Worm (Caenorhabditis elegans) whole organism, L4 larva: ENCODE results near the gene C08F8.3.
A peak's percentile ranks its signal among the peaks of the same experiment; 100 is the strongest.
"Not testable (repeated sequence)": the region's sequence is repeated elsewhere in the genome, so short reads cannot be mapped to it uniquely, and the experiment has no call there.

ENCODE experiments used
- D1046.2 ChIP-seq: fragments of 200-800 bp; sonication (Bioruptor generic); IDR thresholded peaks from 2 replicates; pipeline ENCODE4 v1.3.6; 2022; ENCODE audit warnings: missing genetic modification characterization, missing compliant biosample characterization
- F10B5.3 ChIP-seq: sonication (generic microtip); optimal IDR thresholded peaks from 2 replicates; lab custom pipeline; 2016; ENCODE audit warnings: mild to moderate bottlenecking, missing genetic modification characterization, missing compliant biosample characterization
- R02D3.7 ChIP-seq: fragments of 150-350 bp; sonication (generic microtip); optimal IDR thresholded peaks from 3 replicates; lab custom pipeline; 2014; ENCODE audit warnings: missing biosample characterization, missing genetic modification characterization
- ZK337.2 ChIP-seq: fragments of 200-800 bp; sonication (Bioruptor generic); IDR thresholded peaks from 2 replicates; pipeline ENCODE4 v1.3.6; 2022; ENCODE audit warnings: missing genetic modification reagents, missing genetic modification characterization, missing compliant biosample characterization
- ZK546.5 ChIP-seq, 2 experiments: sonication (generic microtip); optimal IDR thresholded peaks; 2 replicates each; lab custom pipeline; 2017; ENCODE audit warnings: missing biosample characterization in 2 of 2, missing genetic modification characterization in 2 of 2
- aha-1 ChIP-seq: fragments of 150-350 bp; peaks from one replicate; lab custom pipeline; 2014; ENCODE audit warnings: missing biosample characterization, missing genetic modification characterization
- aly-2 ChIP-seq: sonication (generic microtip); optimal IDR thresholded peaks from 2 replicates; lab custom pipeline; 2018; ENCODE audit warnings: missing biosample characterization, missing genetic modification characterization
- ama-1 ChIP-seq: fragments of 150-350 bp; optimal IDR thresholded peaks from 2 replicates; lab custom pipeline; 2014; ENCODE audit warnings: inconsistent platforms, mixed read lengths
- ceh-20 ChIP-seq: fragments of 200-800 bp; sonication (Bioruptor generic); IDR thresholded peaks from 2 replicates; pipeline ENCODE4 v1.3.6; 2022; ENCODE audit warnings: missing genetic modification reagents, missing genetic modification characterization, missing compliant biosample characterization
- ceh-44 ChIP-seq: fragments of 200-800 bp; sonication (Bioruptor generic); IDR thresholded peaks from 2 replicates; pipeline ENCODE4 v1.3.6; 2022; ENCODE audit warnings: missing genetic modification reagents, missing genetic modification characterization, missing compliant biosample characterization
- dmd-6 ChIP-seq: fragments of 200-800 bp; sonication (Bioruptor generic); IDR thresholded peaks from 2 replicates; pipeline ENCODE4 v1.3.6; 2022; ENCODE audit warnings: missing genetic modification reagents, missing genetic modification characterization, missing compliant biosample characterization
- dpl-1 ChIP-seq: fragments of 150-350 bp; optimal IDR thresholded peaks from 2 replicates; lab custom pipeline; 2014; ENCODE audit warnings: missing biosample characterization, missing genetic modification reagents, missing genetic modification characterization
- egl-43 ChIP-seq: fragments of 200-800 bp; sonication (Bioruptor generic); IDR thresholded peaks from 2 replicates; pipeline ENCODE4 v1.3.6; 2022; ENCODE audit warnings: missing genetic modification reagents, missing genetic modification characterization, missing compliant biosample characterization
- gei-8 ChIP-seq: fragments of 200-800 bp; sonication (Bioruptor generic); optimal IDR thresholded peaks from 2 replicates; lab custom pipeline; 2018; ENCODE audit warnings: mild to moderate bottlenecking, missing genetic modification characterization, missing compliant biosample characterization
- hif-1 ChIP-seq, 2 experiments: sonication (generic microtip); optimal IDR thresholded peaks; 2 replicates each; lab custom pipeline; 2016 to 2017; ENCODE audit warnings: missing compliant biosample characterization in 2 of 2, missing genetic modification characterization in 2 of 2, missing genetic modification reagents in 2 of 2, missing genotype in 2 of 2, mild to moderate bottlenecking in 1 of 2
- hlh-30 ChIP-seq: sonication (generic microtip); optimal IDR thresholded peaks from 2 replicates; lab custom pipeline; 2017; ENCODE audit warnings: antibody characterized with exemption, mild to moderate bottlenecking, missing genetic modification characterization, missing compliant biosample characterization; ENCODE audit not compliant: insufficient read depth
- jun-1 ChIP-seq: fragments of 150-350 bp; optimal IDR thresholded peaks from 2 replicates; lab custom pipeline; 2014; ENCODE audit warnings: missing biosample characterization, missing genetic modification reagents, missing genetic modification characterization
- lsy-2 ChIP-seq, 2 experiments: fragments of 150-350 bp in 1 of 2; sonication (generic microtip) in 1 of 2; optimal IDR thresholded peaks; 2 replicates each; lab custom pipeline; 2014 to 2017; ENCODE audit warnings: missing biosample characterization in 2 of 2, missing genetic modification characterization in 2 of 2
- mdt-29 ChIP-seq: fragments of 200-800 bp; sonication (Bioruptor generic); IDR thresholded peaks from 2 replicates; pipeline ENCODE4 v1.3.6; 2022; ENCODE audit warnings: missing genetic modification reagents, missing genetic modification characterization, missing compliant biosample characterization
- mxl-2 ChIP-seq: fragments of 200-800 bp; sonication (Bioruptor generic); conservative IDR thresholded peaks from 2 replicates; pipeline ENCODE4 v1.3.6; 2022; ENCODE audit warnings: missing genetic modification reagents, missing genetic modification characterization, missing compliant biosample characterization
- mxl-3 ChIP-seq: fragments of 200-800 bp; sonication (Bioruptor generic); optimal IDR thresholded peaks from 2 replicates; lab custom pipeline; 2018; ENCODE audit warnings: mild to moderate bottlenecking, missing genetic modification characterization, missing compliant biosample characterization
- nhr-102 ChIP-seq: sonication (generic microtip); optimal IDR thresholded peaks from 2 replicates; lab custom pipeline; 2016; ENCODE audit warnings: mild to moderate bottlenecking, missing genetic modification characterization, moderate library complexity, missing compliant biosample characterization
- nhr-11 ChIP-seq: fragments of 150-350 bp; optimal IDR thresholded peaks from 2 replicates; lab custom pipeline; 2014; ENCODE audit warnings: missing biosample characterization, missing genetic modification characterization
- nhr-237 ChIP-seq: sonication (generic microtip); optimal IDR thresholded peaks from 2 replicates; lab custom pipeline; 2017; ENCODE audit warnings: missing biosample characterization, missing genetic modification characterization
- nhr-28 ChIP-seq: fragments of 150-350 bp; optimal IDR thresholded peaks from 2 replicates; lab custom pipeline; 2014; ENCODE audit warnings: missing biosample characterization, missing genetic modification characterization
- nhr-48 ChIP-seq: sonication (generic microtip); optimal IDR thresholded peaks from 2 replicates; lab custom pipeline; 2016; ENCODE audit warnings: mild to moderate bottlenecking, missing genetic modification characterization, missing compliant biosample characterization
- php-3 ChIP-seq: fragments of 200-800 bp; sonication (Bioruptor generic); IDR thresholded peaks from 2 replicates; pipeline ENCODE4 v1.3.6; 2022; ENCODE audit warnings: missing genetic modification reagents, missing genetic modification characterization, missing compliant biosample characterization
- pqm-1 ChIP-seq: sonication (generic microtip); optimal IDR thresholded peaks from 2 replicates; lab custom pipeline; 2017; ENCODE audit warnings: missing biosample characterization, missing genetic modification characterization
- rbr-2 ChIP-seq: sonication (generic microtip); optimal IDR thresholded peaks from 2 replicates; lab custom pipeline; 2016; ENCODE audit warnings: missing genotype, missing genetic modification characterization, missing compliant biosample characterization
- set-16 ChIP-seq: fragments of 200-800 bp; sonication (Bioruptor generic); IDR thresholded peaks from 2 replicates; pipeline ENCODE4 v1.3.6; 2022; ENCODE audit warnings: missing genetic modification reagents, missing genetic modification characterization, missing compliant biosample characterization
- snpc-1.2 ChIP-seq: fragments of 200-800 bp; sonication (Bioruptor generic); IDR thresholded peaks from 2 replicates; pipeline ENCODE4 v1.3.6; 2022; ENCODE audit warnings: missing genetic modification reagents, missing genetic modification characterization, missing compliant biosample characterization
- snpc-4 ChIP-seq: fragments of 150-350 bp; optimal IDR thresholded peaks from 2 replicates; lab custom pipeline; 2014; ENCODE audit warnings: missing biosample characterization, missing genetic modification characterization
- unc-130 ChIP-seq: sonication (generic microtip); optimal IDR thresholded peaks from 2 replicates; lab custom pipeline; 2016; ENCODE audit warnings: missing genetic modification reagents, missing genetic modification characterization, missing compliant biosample characterization
- unc-62 ChIP-seq, 3 experiments: fragments of 150-350 bp in 1 of 3; sonication (generic microtip); optimal IDR thresholded peaks in 2 of 3; peaks in 1 of 3; 1 replicate in 1 of 3; 2 replicates in 2 of 3; lab custom pipeline; 2014 to 2017; ENCODE audit warnings: missing biosample characterization in 3 of 3, missing genetic modification characterization in 3 of 3, missing genetic modification reagents in 3 of 3, missing genotype in 1 of 3
- vab-7 ChIP-seq: fragments of 200-800 bp; sonication (Bioruptor generic); IDR thresholded peaks from 2 replicates; pipeline ENCODE4 v1.3.6; 2022; ENCODE audit warnings: missing genetic modification reagents, missing genetic modification characterization, missing compliant biosample characterization
- zfp-3 ChIP-seq: fragments of 200-800 bp; sonication (Bioruptor generic); conservative IDR thresholded peaks from 2 replicates; pipeline ENCODE4 v1.3.6; 2022; ENCODE audit warnings: missing genetic modification reagents, missing genetic modification characterization, missing compliant biosample characterization
- zip-2 ChIP-seq: fragments of 150-350 bp; optimal IDR thresholded peaks from 2 replicates; lab custom pipeline; 2014; ENCODE audit warnings: missing biosample characterization, missing genetic modification characterization

Gene C08F8.3

ce11 chrIV:11164831-11165230, 10.0 kb downstream of the C08F8.3 start, which contains the start of gene C08F8.6:
Gene C08F8.6, minus strand, starts transcription at chrIV:11164931.
- TF ChIP-seq snpc-4 (tag; lab: Kevin White, UChicago) (no peak), zip-2 (tag; lab: Kevin White, UChicago) (no peak)

- TF ChIP-seq nhr-237 (tag; lab: Kevin White, UChicago) (no peak), D1046.2 (no peak), R02D3.7 (tag; lab: Kevin White, UChicago) (no peak), aha-1 (peak; percentile 98), unc-130 (GFP tag; lab: Kevin White, UChicago) (no peak), unc-62 (GFP tag; optimal IDR thresholded peaks at IDR 0.05 in 1 of 2; lab: Kevin White, UChicago) (peak in 1 of 2 experiments; percentile 43), unc-62 (tag; optimal IDR thresholded peaks at IDR 0.05; lab: Kevin White, UChicago) (no peak), nhr-28 (tag; lab: Kevin White, UChicago) (no peak), ZK337.2 (GFP tag; lab: Robert Waterston, UW) (no peak), rbr-2 (tag; lab: Kevin White, UChicago) (no peak), aly-2 (tag; lab: Kevin White, UChicago) (no peak), egl-43 (GFP tag; lab: Robert Waterston, UW) (no peak), set-16 (GFP tag; lab: Robert Waterston, UW) (no peak), ceh-20 (GFP tag; lab: Robert Waterston, UW) (no peak), gei-8 (GFP tag; lab: Kevin White, UChicago) (no peak)
- TF ChIP-seq, all 104 proteins: peak for 2
These were observed 14.8 kb downstream of the C08F8.3 start, which contains the start of gene nhr-67 for ce11 chrIV:11169652-11170051. Gene nhr-67, plus strand, starts transcription at chrIV:11169748.

ce11 chrIV:11174772-11175171, 19.9 kb downstream of the C08F8.3 start:
- TF ChIP-seq nhr-28 (tag; lab: Kevin White, UChicago) (peak; percentile 45), D1046.2 (no peak)
- TF ChIP-seq, all 104 proteins: peak for 1

- TF ChIP-seq ZK546.5 (tag; optimal IDR thresholded peaks at IDR 0.05; lab: Kevin White, UChicago) (no peak), lsy-2 (tag; optimal IDR thresholded peaks at IDR 0.05; lab: Kevin White, UChicago) (no peak)
- TF ChIP-seq, all 104 proteins: peak for 0
These were observed 22.1 kb downstream of the C08F8.3 start, which contains the start of gene rap-3 for ce11 chrIV:11176967-11177366. Gene rap-3, plus strand, starts transcription at chrIV:11177267.

ce11 chrIV:11178495-11178894, 23.7 kb downstream of the C08F8.3 start, which contains the start of gene C08F8.9:
Gene C08F8.9, minus strand, starts transcription at chrIV:11178595.
- TF ChIP-seq ama-1 (lab: Kevin White, UChicago) = peak; percentile 23
- no peak for TF ChIP-seq F10B5.3

ce11 chrIV:11179123-11179740, 24.4 kb downstream of the C08F8.3 start, which contains the start of gene cpt-2:
Gene cpt-2, plus strand, starts transcription at chrIV:11179645.
- TF ChIP-seq dmd-6 (GFP tag; lab: Robert Waterston, UW) = peak; percentile 94
- TF ChIP-seq unc-62 (GFP tag; optimal IDR thresholded peaks at IDR 0.05 in 1 of 2; lab: Kevin White, UChicago) = peak in 1 of 2 experiments; percentile 97
- TF ChIP-seq unc-62 (tag; optimal IDR thresholded peaks at IDR 0.05; lab: Kevin White, UChicago) = not testable (repeated sequence)
- peak; percentile 88 for TF ChIP-seq rbr-2 (tag; lab: Kevin White, UChicago)
- peak; percentile 87 for TF ChIP-seq vab-7 (GFP tag; lab: Robert Waterston, UW)
- peak; percentile 86 for TF ChIP-seq ceh-44 (GFP tag; lab: Robert Waterston, UW)
- TF ChIP-seq ceh-20 (GFP tag; lab: Robert Waterston, UW) = peak; percentile 94
- TF ChIP-seq pqm-1 (tag; lab: Kevin White, UChicago) = peak; percentile 35
- peak; percentile 85 for TF ChIP-seq mdt-29 (GFP tag; lab: Robert Waterston, UW)
- TF ChIP-seq nhr-102 = peak; percentile 70
- TF ChIP-seq D1046.2 = 0 out of 2 replicates have a peak, but pooled peaks have one; percentile 51
- TF ChIP-seq ZK546.5 (tag; optimal IDR thresholded peaks at IDR 0.05; lab: Kevin White, UChicago) = peak in 1 of 2 experiments; percentile 52
- peak; percentile 43 for TF ChIP-seq F10B5.3
- peak; percentile 75 for TF ChIP-seq nhr-11 (tag; lab: Kevin White, UChicago)
- TF ChIP-seq nhr-48 (tag; lab: Kevin White, UChicago) = peak; percentile 72
- peak; percentile 90 for TF ChIP-seq mxl-3 (GFP tag; lab: Kevin White, UChicago)
- TF ChIP-seq hif-1 (tag; optimal IDR thresholded peaks at IDR 0.05; lab: Kevin White, UChicago) = peak in 1 of 2 experiments; percentile 57
- peak; percentile 76 for TF ChIP-seq dpl-1
- peak; percentile 49 to 92 for TF ChIP-seq lsy-2 (tag; optimal IDR thresholded peaks at IDR 0.05; lab: Kevin White, UChicago)
- TF ChIP-seq php-3 (GFP tag; lab: Robert Waterston, UW) = peak; percentile 79
- peak; percentile 60; the same call in 1 of the 2 replicates for TF ChIP-seq mxl-2 (GFP tag; lab: Robert Waterston, UW)
- TF ChIP-seq zfp-3 (GFP tag; lab: Robert Waterston, UW) = peak; percentile 80
- TF ChIP-seq snpc-1.2 (GFP tag; lab: Robert Waterston, UW) = peak; percentile 82
- TF ChIP-seq nhr-28 (tag; lab: Kevin White, UChicago) = peak; percentile 96
- peak; percentile 40 for TF ChIP-seq jun-1 (tag; lab: Kevin White, UChicago)
- peak; percentile 70 for TF ChIP-seq hlh-30 (tag; lab: Kevin White, UChicago)
